Fruit fly (Drosophila melanogaster) whole organism, adult: Measurements from ENCODE around the gene Grip71.

Experiments used
- CG11617 ChIP-seq: fragments of 200-800 bp; sonication (Bioruptor generic); optimal IDR thresholded peaks from 2 replicates; lab custom pipeline; 2017; ENCODE audit warnings: mild to moderate bottlenecking, missing biosample characterization, missing genetic modification reagents, missing genetic modification characterization
- CG12768 ChIP-seq: fragments of 200-800 bp; sonication (Bioruptor generic); optimal IDR thresholded peaks from 2 replicates; lab custom pipeline; 2017; ENCODE audit warnings: missing biosample characterization, missing genetic modification characterization, mild to moderate bottlenecking, moderate library complexity, missing genetic modification reagents
- CG14711 ChIP-seq: fragments of 200-800 bp; sonication (Bioruptor generic); optimal IDR thresholded peaks from 2 replicates; lab custom pipeline; 2018; ENCODE audit warnings: missing biosample characterization, mild to moderate bottlenecking, missing genetic modification characterization, moderate library complexity
- CG1620 ChIP-seq: fragments of 200-800 bp; sonication (Bioruptor generic); optimal IDR thresholded peaks from 2 replicates; lab custom pipeline; 2016; ENCODE audit warnings: missing biosample characterization, missing genetic modification characterization
- CG33017 ChIP-seq: fragments of 200-800 bp; sonication (Bioruptor generic); optimal IDR thresholded peaks from 2 replicates; lab custom pipeline; 2018; ENCODE audit warnings: missing biosample characterization, mild to moderate bottlenecking, missing genetic modification characterization, moderate library complexity
- CG5204 ChIP-seq: fragments of 200-800 bp; sonication (Bioruptor generic); optimal IDR thresholded peaks from 2 replicates; lab custom pipeline; 2016; ENCODE audit warnings: missing biosample characterization, missing genetic modification characterization
- CG7045 ChIP-seq: fragments of 200-800 bp; sonication (Bioruptor generic); optimal IDR thresholded peaks from 2 replicates; lab custom pipeline; 2017; ENCODE audit warnings: missing biosample characterization, mild to moderate bottlenecking, missing genetic modification characterization
- CG7101 ChIP-seq: fragments of 200-800 bp; sonication (Bioruptor generic); optimal IDR thresholded peaks from 2 replicates; lab custom pipeline; 2018; ENCODE audit warnings: missing biosample characterization, mild to moderate bottlenecking, missing genetic modification characterization, moderate library complexity
- Clk ChIP-seq: fragments of 200-800 bp; sonication (Bioruptor generic); optimal IDR thresholded peaks from 2 replicates; lab custom pipeline; 2017; ENCODE audit warnings: missing biosample characterization, missing genetic modification characterization
- Crg-1 ChIP-seq: fragments of 200-800 bp; sonication (Bioruptor generic); optimal IDR thresholded peaks from 2 replicates; lab custom pipeline; 2016; ENCODE audit warnings: missing biosample characterization, missing genetic modification characterization
- Hr96 ChIP-seq: fragments of 200-800 bp; sonication (Bioruptor generic); optimal IDR thresholded peaks from 2 replicates; lab custom pipeline; 2016; ENCODE audit warnings: missing biosample characterization, missing genetic modification characterization
- Mnt ChIP-seq: fragments of 200-800 bp; sonication (Bioruptor generic); optimal IDR thresholded peaks from 2 replicates; lab custom pipeline; 2016; ENCODE audit warnings: missing biosample characterization, mild to moderate bottlenecking, missing genetic modification characterization
- bab1 ChIP-seq: fragments of 200-800 bp; sonication (Bioruptor generic); optimal IDR thresholded peaks from 3 replicates; lab custom pipeline; 2019; ENCODE audit warnings: missing biosample characterization, mild to moderate bottlenecking, missing genetic modification characterization, moderate library complexity
- cic ChIP-seq: fragments of 200-800 bp; sonication (Bioruptor generic); optimal IDR thresholded peaks from 2 replicates; lab custom pipeline; 2017; ENCODE audit warnings: missing biosample characterization, mild to moderate bottlenecking, missing genetic modification characterization, moderate library complexity
- cnc ChIP-seq, 2 experiments: fragments of >200 bp; optimal IDR thresholded peaks; 2 replicates each; lab custom pipeline; 2017
- kay ChIP-seq: fragments of 200-800 bp; sonication (Bioruptor generic); peaks from one replicate; lab custom pipeline; 2016; ENCODE audit warnings: missing biosample characterization, missing genetic modification characterization, borderline replicate concordance
- ovo ChIP-seq: fragments of 200-800 bp; sonication (Bioruptor generic); optimal IDR thresholded peaks from 2 replicates; lab custom pipeline; 2016; ENCODE audit warnings: missing biosample characterization, missing genetic modification characterization
- pad ChIP-seq: fragments of 200-800 bp; sonication (Bioruptor generic); optimal IDR thresholded peaks from 3 replicates; lab custom pipeline; 2017; ENCODE audit warnings: missing biosample characterization, missing genetic modification characterization, mild to moderate bottlenecking, moderate library complexity, missing genetic modification reagents
- tj ChIP-seq: fragments of 200-800 bp; sonication (Bioruptor generic); optimal IDR thresholded peaks from 3 replicates; lab custom pipeline; 2017; ENCODE audit warnings: missing biosample characterization, mild to moderate bottlenecking, missing genetic modification characterization, moderate library complexity
- toe ChIP-seq: fragments of 200-800 bp; sonication (Bioruptor generic); optimal IDR thresholded peaks from 2 replicates; lab custom pipeline; 2016; ENCODE audit warnings: missing biosample characterization, missing genetic modification characterization

Gene Grip71

DNA sequence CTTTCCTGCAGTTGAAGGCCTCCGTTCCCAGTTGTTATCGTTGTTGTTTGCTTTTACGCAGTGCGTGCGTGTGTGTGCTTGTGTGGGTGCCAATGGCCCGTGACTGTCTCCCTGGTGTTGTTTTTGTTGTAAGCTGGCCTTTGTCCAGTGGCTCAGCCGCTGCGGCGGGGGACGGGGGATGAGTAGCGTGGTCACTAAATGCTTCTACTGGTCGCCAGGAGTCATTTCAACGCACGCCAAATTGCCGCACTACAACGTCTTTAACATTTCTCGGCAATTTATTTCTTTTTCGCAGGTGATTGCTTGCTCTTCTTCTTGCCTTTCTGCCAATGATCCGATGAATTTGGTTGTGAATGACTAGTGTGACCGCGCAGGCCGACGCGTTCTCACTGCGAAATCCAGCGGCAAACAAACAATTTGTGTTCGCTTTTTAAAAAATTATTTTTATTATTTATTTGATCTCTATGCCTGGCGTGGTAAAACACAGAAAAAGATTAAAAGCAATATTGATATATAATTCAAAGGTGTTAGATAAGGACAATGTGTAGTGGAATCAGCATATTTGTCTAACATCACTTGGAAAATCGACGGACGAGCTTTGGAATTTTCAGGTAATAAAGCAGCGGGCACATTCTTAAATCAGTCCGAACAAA is at the start of gene Grip71, which contains the start of gene Faf2:
Gene Grip71 (plus strand): TSS at position 608 of the 653 bp plus-strand sequence.
Gene Faf2 (minus strand): TSS at position 450 of the 653 bp plus-strand sequence.
- TF ChIP-seq Mnt (GFP tag; lab: Kevin White, UChicago) (peak; percentile 61), tj (peak; percentile 47), cnc (optimal IDR thresholded peaks at IDR 0.05; lab: Kevin White, UChicago) (no peak), CG7045 (peak; percentile 79), Clk (GFP tag; lab: Kevin White, UChicago) (peak; percentile 52), CG5204 (GFP tag; lab: Kevin White, UChicago) (peak; percentile 83), bab1 (peak; percentile 82), cic (no peak), ovo (peak; percentile 72), toe (GFP tag; lab: Kevin White, UChicago) (peak; percentile 91), Hr96 (peak; percentile 81), CG11617 (GFP tag; lab: Kevin White, UChicago) (peak; percentile 71), CG1620 (peak; percentile 86), kay (GFP tag; lab: Kevin White, UChicago) (no peak), Crg-1 (GFP tag; lab: Kevin White, UChicago) (peak; percentile 51), pad (GFP tag; lab: Kevin White, UChicago) (peak; percentile 55), CG7101 (tag; lab: Kevin White, UChicago) (peak; percentile 83), CG12768 (GFP tag; lab: Kevin White, UChicago) (peak; percentile 68), CG33017 (tag; lab: Kevin White, UChicago) (peak; percentile 76), CG14711 (peak; percentile 75)

dm6 chr2L:18663395-18663794 is 45.3 kb upstream of the Grip71 start:
- TF ChIP-seq Clk (GFP tag; lab: Kevin White, UChicago) (no peak), kay (GFP tag; lab: Kevin White, UChicago) (peak; percentile 6)

dm6 chr2L:18664707-18665550 is 43.7 kb upstream of the Grip71 start:
- TF ChIP-seq toe (GFP tag; lab: Kevin White, UChicago) (no peak), Crg-1 (GFP tag; lab: Kevin White, UChicago) (no peak), pad (GFP tag; lab: Kevin White, UChicago) (no peak), CG14711 (no peak), CG5204 (GFP tag; lab: Kevin White, UChicago) (no peak), tj (no peak), CG7101 (tag; lab: Kevin White, UChicago) (no peak), bab1 (no peak), cic (no peak), Clk (GFP tag; lab: Kevin White, UChicago) (no peak)

DNA sequence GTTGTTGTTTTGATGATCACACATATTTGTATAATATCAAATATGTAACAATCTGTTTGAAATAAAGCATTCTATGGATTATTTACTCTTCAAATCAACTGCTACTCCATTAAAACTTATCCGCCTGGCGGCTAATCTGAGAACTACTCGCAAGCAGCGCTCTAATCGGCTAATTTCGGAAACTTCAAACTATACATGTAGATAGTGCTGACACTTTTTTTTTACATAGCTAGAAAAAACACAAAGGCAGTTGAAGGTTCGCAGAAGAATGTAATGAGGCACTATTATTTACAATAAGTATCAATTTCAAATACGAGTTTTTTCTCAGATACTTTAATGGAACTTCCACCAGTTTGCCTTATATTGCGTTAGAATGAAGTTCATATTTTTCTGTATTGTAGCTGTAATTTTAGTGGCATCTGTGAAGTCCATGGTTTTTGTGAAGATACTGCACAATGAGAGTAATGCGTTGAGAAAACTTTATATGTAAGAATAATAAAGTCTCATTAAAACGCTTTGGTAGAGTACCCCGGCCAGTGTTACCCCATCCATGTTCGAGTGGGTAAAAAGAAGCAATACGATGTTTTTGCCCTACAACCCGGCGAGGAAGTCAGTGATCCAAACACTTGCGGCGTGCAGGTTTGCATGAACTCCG is 42.6 kb upstream of the Grip71 start:
- TF ChIP-seq kay (GFP tag; lab: Kevin White, UChicago) (no peak), bab1 (peak; percentile 14), Hr96 (peak; percentile 2), cic (no peak), CG7101 (tag; lab: Kevin White, UChicago) (no peak), CG11617 (GFP tag; lab: Kevin White, UChicago) (no peak), CG14711 (no peak), Mnt (GFP tag; lab: Kevin White, UChicago) (no peak), ovo (no peak), CG5204 (GFP tag; lab: Kevin White, UChicago) (peak; percentile 50), cnc (optimal IDR thresholded peaks at IDR 0.05; lab: Kevin White, UChicago) (no peak), Clk (GFP tag; lab: Kevin White, UChicago) (no peak), toe (GFP tag; lab: Kevin White, UChicago) (peak; percentile 35), CG33017 (tag; lab: Kevin White, UChicago) (no peak), pad (GFP tag; lab: Kevin White, UChicago) (no peak), CG1620 (peak; percentile 43)

DNA sequence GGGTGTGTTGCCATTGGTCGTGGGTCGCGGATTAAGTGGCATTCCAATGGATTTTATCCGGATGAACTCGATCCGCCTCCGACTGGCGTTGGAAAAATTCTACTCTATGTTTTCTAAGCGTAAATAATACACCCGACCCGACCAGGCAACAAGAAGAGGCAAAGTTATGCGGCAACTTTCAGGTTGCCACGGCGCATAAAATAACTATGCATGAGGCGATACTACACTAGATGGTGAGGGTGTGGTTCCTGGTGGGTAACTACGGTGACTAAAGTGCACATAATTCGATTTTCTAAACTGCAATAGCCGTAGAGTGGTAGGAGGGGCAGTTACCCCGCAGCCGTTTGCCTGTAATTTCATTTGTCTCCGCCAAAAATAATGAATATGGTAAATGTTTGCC is 37.5 kb upstream of the Grip71 start, which contains the start of gene CG43338:
Gene CG43338 (minus strand): TSS at position 101 of the 400 bp plus-strand sequence.
- TF ChIP-seq CG11617 (GFP tag; lab: Kevin White, UChicago) = no peak
- TF ChIP-seq tj = no peak
- TF ChIP-seq CG1620 = no peak
- TF ChIP-seq cic = no peak
- TF ChIP-seq Crg-1 (GFP tag; lab: Kevin White, UChicago) = no peak
- no peak for TF ChIP-seq CG12768 (GFP tag; lab: Kevin White, UChicago)
- no peak for TF ChIP-seq cnc (optimal IDR thresholded peaks at IDR 0.05; lab: Kevin White, UChicago)
- no peak for TF ChIP-seq CG7101 (tag; lab: Kevin White, UChicago)
- TF ChIP-seq Clk (GFP tag; lab: Kevin White, UChicago) = no peak
- no peak for TF ChIP-seq bab1
- no peak for TF ChIP-seq ovo
- no peak for TF ChIP-seq kay (GFP tag; lab: Kevin White, UChicago)
- TF ChIP-seq CG14711 = no peak
- TF ChIP-seq Hr96 = no peak
- no peak for TF ChIP-seq pad (GFP tag; lab: Kevin White, UChicago)
